Worm (Caenorhabditis elegans) whole organism, L1 larva: ENCODE measurements around the gene M7.12.

ENCODE experiments used
- C04F5.9 ChIP-seq: sonication (generic microtip); optimal IDR thresholded peaks from 2 replicates; lab custom pipeline; 2016; ENCODE audit warnings: missing genetic modification characterization, missing compliant biosample characterization
- C34B4.2 ChIP-seq: sonication (generic microtip); optimal IDR thresholded peaks from 2 replicates; lab custom pipeline; 2017; ENCODE audit warnings: mild to moderate bottlenecking, missing genetic modification characterization, missing compliant biosample characterization
- F16B12.6 ChIP-seq: fragments of 150-350 bp; optimal IDR thresholded peaks from 2 replicates; lab custom pipeline; 2014; ENCODE audit warnings: missing biosample characterization, missing genetic modification characterization
- aha-1 ChIP-seq: fragments of 150-350 bp; optimal IDR thresholded peaks from 2 replicates; lab custom pipeline; 2014; ENCODE audit warnings: missing biosample characterization, missing genetic modification characterization
- alr-1 ChIP-seq: fragments of 200-800 bp; sonication (Bioruptor generic); optimal IDR thresholded peaks from 2 replicates; lab custom pipeline; 2018; ENCODE audit warnings: borderline replicate concordance, mild to moderate bottlenecking, missing genetic modification characterization, missing compliant biosample characterization
- aly-2 ChIP-seq: fragments of 150-350 bp; optimal IDR thresholded peaks from 2 replicates; lab custom pipeline; 2014; ENCODE audit warnings: missing biosample characterization, missing genetic modification characterization
- ama-1 ChIP-seq: fragments of 150-350 bp; optimal IDR thresholded peaks from 2 replicates; lab custom pipeline; 2014
- blmp-1 ChIP-seq: fragments of 150-350 bp; optimal IDR thresholded peaks from 2 replicates; lab custom pipeline; 2014; ENCODE audit warnings: missing biosample characterization, missing genetic modification characterization
- ceh-8 ChIP-seq: fragments of 200-800 bp; sonication (Bioruptor generic); optimal IDR thresholded peaks from 2 replicates; lab custom pipeline; 2018; ENCODE audit warnings: mild to moderate bottlenecking, missing genetic modification characterization, moderate library complexity, missing compliant biosample characterization
- ceh-82 ChIP-seq, 3 experiments: fragments of 150-350 bp in 1 of 3; sonication (generic microtip) in 2 of 3; optimal IDR thresholded peaks; 2 replicates each; lab custom pipeline; 2014 to 2017; ENCODE audit warnings: missing biosample characterization in 3 of 3, missing genetic modification characterization in 3 of 3
- ceh-88 ChIP-seq: fragments of 200-800 bp; sonication (Bioruptor generic); IDR thresholded peaks from 2 replicates; pipeline ENCODE4 v1.3.6; 2022; ENCODE audit warnings: missing genetic modification characterization, missing compliant biosample characterization
- dsc-1 ChIP-seq: sonication (generic microtip); optimal IDR thresholded peaks from 2 replicates; lab custom pipeline; 2016; ENCODE audit warnings: mild to moderate bottlenecking, missing genetic modification characterization, missing compliant biosample characterization
- efl-1 ChIP-seq, 4 experiments: fragments of 150-350 bp; optimal IDR thresholded peaks in 3 of 4; peaks in 1 of 4; 1 replicate in 1 of 4; 2 replicates in 3 of 4; lab custom pipeline; 2014; ENCODE audit warnings: missing biosample characterization in 2 of 4, missing genetic modification characterization in 2 of 4, missing genetic modification reagents in 2 of 4
- egl-13 ChIP-seq: sonication (generic microtip); optimal IDR thresholded peaks from 2 replicates; lab custom pipeline; 2016; ENCODE audit warnings: missing genotype, missing genetic modification reagents, missing genetic modification characterization, missing compliant biosample characterization
- egl-27 ChIP-seq, 2 experiments: fragments of 150-350 bp in 1 of 2; sonication (generic microtip); optimal IDR thresholded peaks; 3 replicates each; lab custom pipeline; 2017 to 2018; ENCODE audit warnings: missing biosample characterization in 2 of 2, missing genetic modification characterization in 2 of 2, missing genetic modification reagents in 2 of 2
- elt-2 ChIP-seq: sonication (generic microtip); optimal IDR thresholded peaks from 2 replicates; lab custom pipeline; 2016; ENCODE audit warnings: missing genetic modification characterization, mild to moderate bottlenecking, inconsistent platforms, missing compliant biosample characterization, missing genetic modification reagents
- elt-3 ChIP-seq, 6 experiments: fragments of 150-350 bp in 1 of 6; sonication (generic microtip); optimal IDR thresholded peaks; 2 replicates each; lab custom pipeline; 2017 to 2018; ENCODE audit warnings: missing biosample characterization in 6 of 6, missing genetic modification characterization in 6 of 6, inconsistent platforms in 1 of 6
- ets-5 ChIP-seq: fragments of 200-800 bp; sonication (Bioruptor generic); IDR thresholded peaks from 2 replicates; pipeline ENCODE4 v1.3.6; 2022; ENCODE audit warnings: missing genetic modification characterization, missing compliant biosample characterization
- fkh-10 ChIP-seq: sonication (generic microtip); optimal IDR thresholded peaks from 2 replicates; lab custom pipeline; 2017; ENCODE audit warnings: missing biosample characterization, missing genetic modification reagents, missing genetic modification characterization
- fkh-8 ChIP-seq: sonication (generic microtip); optimal IDR thresholded peaks from 2 replicates; lab custom pipeline; 2016; ENCODE audit warnings: mild to moderate bottlenecking, missing genetic modification characterization, missing compliant biosample characterization
- grh-1 ChIP-seq: fragments of 200-800 bp; sonication (Bioruptor generic); IDR thresholded peaks from 2 replicates; pipeline ENCODE4 v1.3.6; 2022; ENCODE audit warnings: missing genetic modification reagents, missing genetic modification characterization, missing compliant biosample characterization
- hlh-4 ChIP-seq: sonication (generic microtip); optimal IDR thresholded peaks from 2 replicates; lab custom pipeline; 2016; ENCODE audit warnings: mild to moderate bottlenecking, missing genetic modification characterization, missing compliant biosample characterization
- irx-1 ChIP-seq: sonication (generic microtip); optimal IDR thresholded peaks from 2 replicates; lab custom pipeline; 2016; ENCODE audit warnings: missing genetic modification characterization, missing compliant biosample characterization
- isw-1 ChIP-seq: fragments of 200-800 bp; sonication (Bioruptor generic); IDR thresholded peaks from 2 replicates; pipeline ENCODE4 v1.3.6; 2022; ENCODE audit warnings: missing genetic modification characterization, missing compliant biosample characterization
- lin-14 ChIP-seq: fragments of 200-800 bp; sonication (Bioruptor generic); optimal IDR thresholded peaks from 2 replicates; lab custom pipeline; 2018; ENCODE audit warnings: mild to moderate bottlenecking, missing genetic modification characterization, moderate library complexity, missing compliant biosample characterization
- lin-15B ChIP-seq: fragments of 150-350 bp; sonication (generic microtip); optimal IDR thresholded peaks from 3 replicates; lab custom pipeline; 2014; ENCODE audit warnings: missing biosample characterization, missing genetic modification characterization
- lin-35 ChIP-seq, 2 experiments: fragments of 150-350 bp; optimal IDR thresholded peaks; 2 replicates each; lab custom pipeline; 2014; ENCODE audit warnings: missing biosample characterization in 2 of 2, missing genetic modification characterization in 2 of 2, missing genetic modification reagents in 2 of 2
- lin-39 ChIP-seq: fragments of 150-350 bp; optimal IDR thresholded peaks from 2 replicates; lab custom pipeline; 2014; ENCODE audit warnings: missing biosample characterization, missing genetic modification reagents, missing genetic modification characterization
- lir-3 ChIP-seq: sonication (generic microtip); optimal IDR thresholded peaks from 2 replicates; lab custom pipeline; 2016; ENCODE audit warnings: mild to moderate bottlenecking, missing genetic modification characterization, moderate library complexity, missing compliant biosample characterization; ENCODE audit not compliant: poor library complexity
- mef-2 ChIP-seq: fragments of 150-350 bp; optimal IDR thresholded peaks from 2 replicates; lab custom pipeline; 2014; ENCODE audit warnings: missing biosample characterization, missing genetic modification characterization
- mep-1 ChIP-seq: fragments of 150-350 bp; optimal IDR thresholded peaks from 2 replicates; lab custom pipeline; 2014; ENCODE audit warnings: missing biosample characterization, missing genetic modification characterization
- nhr-11 ChIP-seq: fragments of 150-350 bp; optimal IDR thresholded peaks from 2 replicates; lab custom pipeline; 2014; ENCODE audit warnings: missing biosample characterization, missing genetic modification characterization
- nhr-19 ChIP-seq: fragments of 200-800 bp; sonication (Bioruptor generic); conservative IDR thresholded peaks from 2 replicates; pipeline ENCODE4 v1.3.6; 2022; ENCODE audit warnings: missing genetic modification characterization, missing compliant biosample characterization
- nhr-20 ChIP-seq: sonication (generic microtip); optimal IDR thresholded peaks from 2 replicates; lab custom pipeline; 2016; ENCODE audit warnings: mild to moderate bottlenecking, missing genetic modification characterization, missing compliant biosample characterization
- nhr-28 ChIP-seq: fragments of 150-350 bp; optimal IDR thresholded peaks from 2 replicates; lab custom pipeline; 2014; ENCODE audit warnings: missing biosample characterization, missing genetic modification characterization
- nhr-84 ChIP-seq: sonication (generic microtip); optimal IDR thresholded peaks from 2 replicates; lab custom pipeline; 2017; ENCODE audit warnings: missing biosample characterization, missing genetic modification characterization
- pax-3 ChIP-seq: fragments of 200-800 bp; sonication (Bioruptor generic); optimal IDR thresholded peaks from 2 replicates; lab custom pipeline; 2018; ENCODE audit warnings: mild to moderate bottlenecking, missing genetic modification characterization, moderate library complexity, missing compliant biosample characterization
- pqm-1 ChIP-seq: sonication (generic microtip); optimal IDR thresholded peaks from 3 replicates; lab custom pipeline; 2017; ENCODE audit warnings: missing biosample characterization, missing genetic modification characterization
- rnt-1 ChIP-seq: sonication (generic microtip); optimal IDR thresholded peaks from 2 replicates; lab custom pipeline; 2016; ENCODE audit warnings: mild to moderate bottlenecking, missing genetic modification characterization, moderate library complexity, missing compliant biosample characterization
- skn-1 ChIP-seq: fragments of 150-350 bp; optimal IDR thresholded peaks from 2 replicates; lab custom pipeline; 2014; ENCODE audit warnings: missing biosample characterization, missing genetic modification characterization
- sox-4 ChIP-seq: sonication (generic microtip); optimal IDR thresholded peaks from 2 replicates; lab custom pipeline; 2016; ENCODE audit warnings: missing genetic modification characterization, missing compliant biosample characterization
- sptf-1 ChIP-seq: fragments of 150-350 bp; optimal IDR thresholded peaks from 2 replicates; lab custom pipeline; 2014; ENCODE audit warnings: missing biosample characterization, missing genetic modification characterization
- sup-37 ChIP-seq: fragments of 200-800 bp; sonication (Bioruptor generic); optimal IDR thresholded peaks from 2 replicates; lab custom pipeline; 2018; ENCODE audit warnings: mild to moderate bottlenecking, missing genetic modification characterization, missing compliant biosample characterization
- tbx-2 ChIP-seq: sonication (generic microtip); optimal IDR thresholded peaks from 2 replicates; lab custom pipeline; 2016; ENCODE audit warnings: missing genetic modification characterization, missing compliant biosample characterization
- tlp-1 ChIP-seq: fragments of 150-350 bp; optimal IDR thresholded peaks from 2 replicates; lab custom pipeline; 2014; ENCODE audit warnings: missing biosample characterization, missing genetic modification characterization
- unc-30 ChIP-seq: sonication (generic microtip); optimal IDR thresholded peaks from 2 replicates; lab custom pipeline; 2017; ENCODE audit warnings: missing biosample characterization, missing genetic modification characterization
- unc-62 ChIP-seq: fragments of 150-350 bp; optimal IDR thresholded peaks from 2 replicates; lab custom pipeline; 2014; ENCODE audit warnings: missing biosample characterization, missing genetic modification reagents, missing genetic modification characterization
- unc-98 ChIP-seq: fragments of 200-800 bp; sonication (Bioruptor generic); IDR thresholded peaks from 2 replicates; pipeline ENCODE4 v1.3.6; 2022; ENCODE audit warnings: missing genetic modification characterization, missing compliant biosample characterization
- vab-15 ChIP-seq: sonication (generic microtip); optimal IDR thresholded peaks from 2 replicates; lab custom pipeline; 2017; ENCODE audit warnings: missing genotype, mild to moderate bottlenecking, missing genetic modification characterization, missing compliant biosample characterization
- zip-4 ChIP-seq: fragments of 200-800 bp; sonication (Bioruptor generic); optimal IDR thresholded peaks from 2 replicates; lab custom pipeline; 2018; ENCODE audit warnings: mild to moderate bottlenecking, missing genetic modification characterization, moderate library complexity, missing compliant biosample characterization
- ztf-4 ChIP-seq: fragments of 150-350 bp; optimal IDR thresholded peaks from 2 replicates; lab custom pipeline; 2014; ENCODE audit warnings: missing biosample characterization, missing genetic modification characterization

Gene M7.12

DNA sequence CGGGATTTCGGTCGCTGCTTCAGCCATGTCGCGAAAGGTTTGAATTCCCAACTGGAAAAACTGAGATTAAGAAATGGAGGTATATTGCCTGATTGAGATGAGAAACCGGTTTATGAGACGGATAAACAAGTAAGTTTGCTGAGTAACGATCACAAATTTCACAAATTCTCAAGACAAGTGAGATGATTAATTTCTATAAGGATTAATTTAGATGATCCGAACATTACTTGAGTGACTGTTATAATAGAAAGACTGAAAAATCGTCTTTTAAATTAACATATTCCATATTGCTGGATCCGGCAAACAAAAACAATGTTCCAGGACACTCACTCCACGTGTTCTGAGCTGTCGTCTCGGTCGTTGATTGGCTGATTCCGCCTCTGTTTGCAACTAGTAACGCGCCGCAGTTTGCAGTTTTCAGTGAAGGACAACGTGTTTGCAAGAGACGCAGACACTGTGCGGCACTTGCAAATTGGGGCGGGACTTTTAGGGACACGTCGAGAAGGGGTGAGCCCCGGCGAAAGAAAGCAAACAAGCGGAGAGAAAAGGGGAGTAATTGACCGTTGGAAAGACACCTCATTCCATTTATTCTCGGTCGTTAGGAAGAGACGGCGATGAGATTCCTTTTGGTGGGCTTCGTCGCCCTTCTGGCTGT, 21.2 kb upstream of the M7.12 start, which contains the start of the genes imp-2 and enpl-1:
TSS of gene imp-2 (minus strand) at position 51 of the 655 bp plus-strand sequence.
TSS of gene enpl-1 (plus strand) at position 462 of the 655 bp plus-strand sequence.
- peak; percentile 41 for TF ChIP-seq sox-4 (tag; lab: Kevin White, UChicago)
- TF ChIP-seq C04F5.9 (tag; lab: Kevin White, UChicago), result peak; percentile 59
- no peak for TF ChIP-seq sptf-1 (tag; lab: Kevin White, UChicago)
- no peak for TF ChIP-seq nhr-84 (tag; lab: Kevin White, UChicago)
- TF ChIP-seq lir-3 (tag; lab: Kevin White, UChicago), result peak; percentile 74
- peak; percentile 42 for TF ChIP-seq C34B4.2
- TF ChIP-seq isw-1, result peak; percentile 94
- peak; percentile 88 for TF ChIP-seq mep-1 (tag; lab: Kevin White, UChicago)
- peak; percentile 75 for TF ChIP-seq fkh-10 (GFP tag; lab: Kevin White, UChicago)
- TF ChIP-seq tbx-2, result peak; percentile 94
- TF ChIP-seq elt-3 (tag; optimal IDR thresholded peaks at IDR 0.05; lab: Kevin White, UChicago), result peak in 3 of 6 experiments; percentile 25 to 91 (median 63)
- TF ChIP-seq egl-13 (tag; lab: Kevin White, UChicago), result peak; percentile 83
- peak; percentile 91 for TF ChIP-seq rnt-1 (tag; lab: Kevin White, UChicago)
- TF ChIP-seq aha-1 (tag; lab: Kevin White, UChicago), result no peak
- TF ChIP-seq pax-3 (tag; lab: Kevin White, UChicago), result peak; percentile 84
- TF ChIP-seq nhr-19 (GFP tag; lab: Robert Waterston, UW), result peak; percentile 93
- peak; percentile 30 for TF ChIP-seq ama-1 (lab: Kevin White, UChicago)
- no peak for TF ChIP-seq unc-30 (tag; lab: Kevin White, UChicago)
- TF ChIP-seq elt-2 (tag; lab: Kevin White, UChicago), result peak; percentile 72
- no peak for TF ChIP-seq pqm-1 (tag; lab: Kevin White, UChicago)
- no peak for TF ChIP-seq ceh-88
- peak; percentile 89 for TF ChIP-seq fkh-8 (tag; lab: Kevin White, UChicago)
- TF ChIP-seq ceh-82 (tag; optimal IDR thresholded peaks at IDR 0.05; lab: Kevin White, UChicago), result peak; percentile 77 to 91 (median 88)
- no peak for TF ChIP-seq unc-62 (GFP tag; lab: Kevin White, UChicago)
- peak; percentile 60 for TF ChIP-seq zip-4 (GFP tag; lab: Kevin White, UChicago)
- no peak for TF ChIP-seq hlh-4 (tag; lab: Kevin White, UChicago)
- TF ChIP-seq aly-2 (tag; lab: Kevin White, UChicago), result peak; percentile 44
- TF ChIP-seq ceh-8, result peak; percentile 57
- peak; percentile 77 for TF ChIP-seq skn-1 (tag; lab: Kevin White, UChicago)
- peak; percentile 55 for TF ChIP-seq vab-15 (tag; lab: Kevin White, UChicago)
- peak; percentile 94 for TF ChIP-seq nhr-20 (tag; lab: Kevin White, UChicago)
- TF ChIP-seq lin-39 (tag; lab: Kevin White, UChicago), result peak; percentile 72
- TF ChIP-seq dsc-1, result peak; percentile 85
- no peak for TF ChIP-seq nhr-28
- peak; percentile 83 to 88 for TF ChIP-seq lin-35 (GFP tag; optimal IDR thresholded peaks at IDR 0.05; lab: Kevin White, UChicago)
- TF ChIP-seq unc-98, result peak; percentile 49; the same call in 1 of the 2 replicates
- TF ChIP-seq irx-1, result peak; percentile 81
- TF ChIP-seq mef-2 (tag; lab: Kevin White, UChicago), result peak; percentile 70
- TF ChIP-seq tlp-1 (tag; lab: Kevin White, UChicago), result no peak
- TF ChIP-seq grh-1 (GFP tag; lab: Robert Waterston, UW), result peak; percentile 91
- TF ChIP-seq efl-1 (optimal IDR thresholded peaks at IDR 0.05; lab: Kevin White, UChicago), result peak; percentile 87 to 90
- TF ChIP-seq efl-1 (GFP tag; optimal IDR thresholded peaks at IDR 0.05 in 1 of 2; lab: Kevin White, UChicago), result peak; percentile 77 to 98
- peak; percentile 79 for TF ChIP-seq nhr-11 (tag; lab: Kevin White, UChicago)
- TF ChIP-seq sup-37 (GFP tag; lab: Kevin White, UChicago), result peak; percentile 76
- TF ChIP-seq ets-5 (GFP tag; lab: Robert Waterston, UW), result no peak
- TF ChIP-seq blmp-1 (tag; lab: Kevin White, UChicago), result peak; percentile 37
- TF ChIP-seq egl-27 (tag; optimal IDR thresholded peaks at IDR 0.05; lab: Kevin White, UChicago), result peak; percentile 30 to 31
- TF ChIP-seq lin-14 (GFP tag; lab: Kevin White, UChicago), result peak; percentile 99
- TF ChIP-seq alr-1 (tag; lab: Kevin White, UChicago), result no peak
- peak; percentile 75 for TF ChIP-seq ztf-4
- peak; percentile 56 for TF ChIP-seq F16B12.6 (tag; lab: Kevin White, UChicago)
- peak; percentile 79 for TF ChIP-seq lin-15B (tag; lab: Kevin White, UChicago)
